Worm (Caenorhabditis elegans): ENCODE measurements around the gene oac-53.

oac-53 gene

ce11 chrV:16627962-16628361 is at the start of gene oac-53:
Gene oac-53 (minus strand): TSS chrV:16627970.
- TF ChIP-seq ceh-82 (tag; optimal IDR thresholded peaks at IDR 0.05) (no peak), zag-1 (tag; optimal IDR thresholded peaks at IDR 0.05) (no peak), nhr-12 (tag; optimal IDR thresholded peaks at IDR 0.05) (no peak), fos-1 (tag; optimal IDR thresholded peaks at IDR 0.05) (peak; percentile 69)

ce11 chrV:16675553-16675952 is 47.8 kb upstream of the oac-53 start, which contains the start of gene srz-1:
Gene srz-1 (plus strand): TSS chrV:16675853.
- TF ChIP-seq nhr-129 (tag; optimal IDR thresholded peaks at IDR 0.05) = no peak
- TF ChIP-seq ama-1 (optimal IDR thresholded peaks at IDR 0.05) = no peak
- no peak for TF ChIP-seq nhr-12 (tag; optimal IDR thresholded peaks at IDR 0.05)
- TF ChIP-seq sma-3 (GFP tag; optimal IDR thresholded peaks at IDR 0.05) = no peak
- no peak for TF ChIP-seq snpc-4 (tag; optimal IDR thresholded peaks at IDR 0.05)
- no peak for TF ChIP-seq elt-1 (tag; optimal IDR thresholded peaks at IDR 0.05)

- TF ChIP-seq lin-13 (GFP tag; optimal IDR thresholded peaks at IDR 0.05) = no peak
Observed at ce11 chrV:16674399-16674798, 46.6 kb upstream of the oac-53 start.

- no peak for TF ChIP-seq elt-3 (tag; optimal IDR thresholded peaks at IDR 0.05)
- no peak for TF ChIP-seq F13H6.1 (tag; optimal IDR thresholded peaks at IDR 0.05)
- no peak for TF ChIP-seq nhr-11 (tag; optimal IDR thresholded peaks at IDR 0.05)
- no peak for TF ChIP-seq nhr-12 (tag; optimal IDR thresholded peaks at IDR 0.05)
- TF ChIP-seq unc-62 (GFP tag; optimal IDR thresholded peaks at IDR 0.05) = no peak
- no peak for TF ChIP-seq lsy-2 (tag; optimal IDR thresholded peaks at IDR 0.05)
- TF ChIP-seq blmp-1 (tag; optimal IDR thresholded peaks at IDR 0.05; ENCODE audit: insufficient read depth) = no peak
- TF ChIP-seq R02D3.7 (tag; optimal IDR thresholded peaks at IDR 0.05) = no peak
- no peak for TF ChIP-seq fos-1 (tag; optimal IDR thresholded peaks at IDR 0.05)
Observed at ce11 chrV:16672198-16672597, 44.4 kb upstream of the oac-53 start, which contains the start of gene F14F8.8. Gene F14F8.8 (minus strand): TSS chrV:16672298.

- TF ChIP-seq lin-13 (GFP tag; optimal IDR thresholded peaks at IDR 0.05) (no peak), skn-1 (tag; optimal IDR thresholded peaks at IDR 0.05) (no peak), sem-4 (tag; optimal IDR thresholded peaks at IDR 0.05) (no peak), elt-1 (tag; optimal IDR thresholded peaks at IDR 0.05) (no peak), aly-2 (tag; optimal IDR thresholded peaks at IDR 0.05) (no peak), Y55F3AM.14 (GFP tag; optimal IDR thresholded peaks at IDR 0.05) (no peak), C34F6.9 (tag; optimal IDR thresholded peaks at IDR 0.05) (no peak), nhr-77 (tag; optimal IDR thresholded peaks at IDR 0.05) (no peak), lin-11 (tag; optimal IDR thresholded peaks at IDR 0.05) (no peak), snpc-4 (tag; optimal IDR thresholded peaks at IDR 0.05) (no peak), lin-39 (tag; optimal IDR thresholded peaks at IDR 0.05) (no peak)
Observed at ce11 chrV:16671190-16671589, 43.4 kb upstream of the oac-53 start, which contains the start of gene str-61. Gene str-61 (minus strand): TSS chrV:16671290.

ce11 chrV:16668473-16668872 is 40.7 kb upstream of the oac-53 start, which contains the start of gene F14F8.9:
Gene F14F8.9 (minus strand): TSS chrV:16668573.
- TF ChIP-seq unc-39 (tag; optimal IDR thresholded peaks at IDR 0.05) (no peak), ceh-16 (tag; optimal IDR thresholded peaks at IDR 0.05) (no peak), sma-9 (GFP tag; optimal IDR thresholded peaks at IDR 0.05) (no peak), sma-9 (tag; optimal IDR thresholded peaks at IDR 0.05) (no peak), ztf-1 (GFP tag; conservative IDR thresholded peaks at IDR 0.05) (no peak), zag-1 (tag; optimal IDR thresholded peaks at IDR 0.05) (no peak), elt-3 (tag; optimal IDR thresholded peaks at IDR 0.05) (no peak), fos-1 (tag; optimal IDR thresholded peaks at IDR 0.05) (no peak), F13H6.1 (tag; optimal IDR thresholded peaks at IDR 0.05) (no peak), nhr-21 (tag; optimal IDR thresholded peaks at IDR 0.05) (no peak), sem-4 (tag; optimal IDR thresholded peaks at IDR 0.05) (no peak)

- no peak for TF ChIP-seq mdl-1 (tag; optimal IDR thresholded peaks at IDR 0.05)
- TF ChIP-seq nhr-21 (tag; optimal IDR thresholded peaks at IDR 0.05) = no peak
- no peak for TF ChIP-seq lsy-2 (tag; optimal IDR thresholded peaks at IDR 0.05)
- no peak for TF ChIP-seq ztf-1 (GFP tag; conservative IDR thresholded peaks at IDR 0.05)
- TF ChIP-seq ama-1 (optimal IDR thresholded peaks at IDR 0.05) = no peak
- TF ChIP-seq peb-1 (tag; optimal IDR thresholded peaks at IDR 0.05) = no peak
- TF ChIP-seq nhr-10 (tag; optimal IDR thresholded peaks at IDR 0.05) = no peak
- no peak for TF ChIP-seq sma-3 (GFP tag; optimal IDR thresholded peaks at IDR 0.05)
- no peak for TF ChIP-seq ztf-11 (tag; optimal IDR thresholded peaks at IDR 0.05)
- TF ChIP-seq lin-39 (tag; optimal IDR thresholded peaks at IDR 0.05) = no peak
- TF ChIP-seq dmd-4 (tag; optimal IDR thresholded peaks at IDR 0.05) = no peak
- no peak for TF ChIP-seq lin-13 (GFP tag; optimal IDR thresholded peaks at IDR 0.05)
Observed at ce11 chrV:16666647-16667046, 38.9 kb upstream of the oac-53 start, which contains the start of gene F14F8.14. Gene F14F8.14 (minus strand): TSS chrV:16666747.

Data from whole organism, L2 larva.